Worm (Caenorhabditis elegans): Measurements from ENCODE around the gene srw-59.
"Not testable (repeated sequence)": the region's sequence is repeated elsewhere in the genome, so short reads cannot be mapped to it uniquely, and the experiment has no call there.

The srw-59 gene

ce11 chrV:15943125-15943524, 7.7 kb downstream of the srw-59 start, which contains the start of gene srw-53:
Gene srw-53 (plus strand): TSS chrV:15943425.
- TF ChIP-seq peb-1 (tag; optimal IDR thresholded peaks at IDR 0.05) (no peak), nhr-25 (tag; optimal IDR thresholded peaks at IDR 0.05) (no peak), nhr-21 (tag; optimal IDR thresholded peaks at IDR 0.05) (no peak), F13H6.1 (tag; optimal IDR thresholded peaks at IDR 0.05) (no peak), snpc-4 (tag; optimal IDR thresholded peaks at IDR 0.05) (no peak), sma-3 (GFP tag; optimal IDR thresholded peaks at IDR 0.05) (no peak), nhr-10 (tag; optimal IDR thresholded peaks at IDR 0.05) (no peak), ztf-4 (tag; optimal IDR thresholded peaks at IDR 0.05) (no peak), Y55F3AM.14 (GFP tag; optimal IDR thresholded peaks at IDR 0.05) (no peak), ceh-82 (tag; optimal IDR thresholded peaks at IDR 0.05) (no peak), zag-1 (tag; optimal IDR thresholded peaks at IDR 0.05) (no peak), nhr-77 (tag; optimal IDR thresholded peaks at IDR 0.05) (no peak), nhr-23 (tag; optimal IDR thresholded peaks at IDR 0.05) (no peak), unc-62 (GFP tag; optimal IDR thresholded peaks at IDR 0.05) (no peak), nhr-11 (tag; optimal IDR thresholded peaks at IDR 0.05) (no peak), nhr-6 (tag; optimal IDR thresholded peaks at IDR 0.05) (no peak), crh-2 (tag; optimal IDR thresholded peaks at IDR 0.05) (no peak), sem-4 (tag; optimal IDR thresholded peaks at IDR 0.05) (no peak)

ce11 chrV:15940254-15940653, 10.5 kb downstream of the srw-59 start, which contains the start of gene srw-55:
Gene srw-55 (minus strand): TSS chrV:15940354.
- no peak for TF ChIP-seq ZK546.5 (tag; optimal IDR thresholded peaks at IDR 0.05)
- no peak for TF ChIP-seq nhr-23 (tag; optimal IDR thresholded peaks at IDR 0.05)
- no peak for TF ChIP-seq mdl-1 (tag; optimal IDR thresholded peaks at IDR 0.05)
- TF ChIP-seq unc-39 (tag; optimal IDR thresholded peaks at IDR 0.05) = no peak

- no peak for TF ChIP-seq snpc-4 (tag; optimal IDR thresholded peaks at IDR 0.05)
- no peak for TF ChIP-seq lin-13 (GFP tag; optimal IDR thresholded peaks at IDR 0.05)
- TF ChIP-seq nhr-11 (tag; optimal IDR thresholded peaks at IDR 0.05) = no peak
- no peak for TF ChIP-seq crh-2 (tag; optimal IDR thresholded peaks at IDR 0.05)
- TF ChIP-seq nhr-10 (tag; optimal IDR thresholded peaks at IDR 0.05) = no peak
- TF ChIP-seq elt-1 (tag; optimal IDR thresholded peaks at IDR 0.05) = no peak
- no peak for TF ChIP-seq blmp-1 (tag; optimal IDR thresholded peaks at IDR 0.05; ENCODE audit: insufficient read depth)
- no peak for TF ChIP-seq sem-4 (tag; optimal IDR thresholded peaks at IDR 0.05)
- TF ChIP-seq mbf-1 (tag; optimal IDR thresholded peaks at IDR 0.05) = no peak
- TF ChIP-seq F13H6.1 (tag; optimal IDR thresholded peaks at IDR 0.05) = no peak
- no peak for TF ChIP-seq nhr-12 (tag; optimal IDR thresholded peaks at IDR 0.05)
- TF ChIP-seq sma-9 (GFP tag; optimal IDR thresholded peaks at IDR 0.05) = no peak
- TF ChIP-seq sma-9 (tag; optimal IDR thresholded peaks at IDR 0.05) = no peak
- TF ChIP-seq mdl-1 (tag; optimal IDR thresholded peaks at IDR 0.05) = no peak
Observed at ce11 chrV:15932390-15932789, 18.4 kb downstream of the srw-59 start, which contains the start of gene srw-26. Gene srw-26 (minus strand): TSS chrV:15932490.

- not testable (repeated sequence) for TF ChIP-seq mdl-1, nhr-77, ceh-16 (tag; optimal IDR thresholded peaks at IDR 0.05)
Observed at ce11 chrV:15929882-15930281, 20.9 kb downstream of the srw-59 start, which contains the start of gene srbc-77. Gene srbc-77 (plus strand): TSS chrV:15930182.

ce11 chrV:15928325-15928724, 22.5 kb downstream of the srw-59 start, which contains the start of gene pzf-1:
Gene pzf-1 (minus strand): TSS chrV:15928425.
- no peak for TF ChIP-seq dmd-4 (tag; optimal IDR thresholded peaks at IDR 0.05)

ce11 chrV:15924307-15924706, 26.5 kb downstream of the srw-59 start, which contains the start of gene nhr-108:
Gene nhr-108 (minus strand): TSS chrV:15924472.
- no peak for TF ChIP-seq unc-62 (GFP tag; optimal IDR thresholded peaks at IDR 0.05)
- no peak for TF ChIP-seq nhr-129 (tag; optimal IDR thresholded peaks at IDR 0.05)
- no peak for TF ChIP-seq aly-2 (tag; optimal IDR thresholded peaks at IDR 0.05)
- TF ChIP-seq nhr-12 (tag; optimal IDR thresholded peaks at IDR 0.05) = no peak
- no peak for TF ChIP-seq mbf-1 (tag; optimal IDR thresholded peaks at IDR 0.05)
- no peak for TF ChIP-seq lin-39 (tag; optimal IDR thresholded peaks at IDR 0.05)
- no peak for TF ChIP-seq alr-1 (tag; optimal IDR thresholded peaks at IDR 0.05)
- TF ChIP-seq R02D3.7 (tag; optimal IDR thresholded peaks at IDR 0.05) = no peak
- no peak for TF ChIP-seq snpc-4 (tag; optimal IDR thresholded peaks at IDR 0.05)
- no peak for TF ChIP-seq ZK546.5 (tag; optimal IDR thresholded peaks at IDR 0.05)
- no peak for TF ChIP-seq ztf-11 (tag; optimal IDR thresholded peaks at IDR 0.05)
- TF ChIP-seq nhr-237 (tag; optimal IDR thresholded peaks at IDR 0.05) = no peak
- TF ChIP-seq lsy-2 (tag; optimal IDR thresholded peaks at IDR 0.05) = no peak
- no peak for TF ChIP-seq elt-1 (tag; optimal IDR thresholded peaks at IDR 0.05)
- no peak for TF ChIP-seq unc-55 (GFP tag; optimal IDR thresholded peaks at IDR 0.05)
- no peak for TF ChIP-seq crh-2 (tag; optimal IDR thresholded peaks at IDR 0.05)
- no peak for TF ChIP-seq ztf-4 (tag; optimal IDR thresholded peaks at IDR 0.05)
